Worm (Caenorhabditis elegans): Measurements from ENCODE around the gene perm-1.

Gene perm-1

ce11 chrII:7838661-7839060, 42.0 kb upstream of the perm-1 start:
- TF ChIP-seq nfya-1 (tag; optimal IDR thresholded peaks at IDR 0.05), result peak; percentile 12
- no peak for TF ChIP-seq pag-3 (tag; optimal IDR thresholded peaks at IDR 0.05; ENCODE audit: borderline replicate concordance)

- TF ChIP-seq elt-2 (tag; optimal IDR thresholded peaks at IDR 0.05), result no peak
- TF ChIP-seq nfya-1 (tag; optimal IDR thresholded peaks at IDR 0.05), result peak; percentile 45
- TF ChIP-seq unc-55 (GFP tag; optimal IDR thresholded peaks at IDR 0.05), result peak; percentile 42
- no peak for TF ChIP-seq ceh-30 (tag; optimal IDR thresholded peaks at IDR 0.05)
- peak; percentile 16 for TF ChIP-seq ceh-31 (tag; optimal IDR thresholded peaks at IDR 0.05)
- no peak for TF ChIP-seq hlh-13 (GFP tag; optimal IDR thresholded peaks at IDR 0.05)
- no peak for TF ChIP-seq ceh-45 (GFP tag; IDR thresholded peaks at IDR 0.05)
- TF ChIP-seq ceh-24 (tag; optimal IDR thresholded peaks at IDR 0.05), result no peak
Observed at ce11 chrII:7839703-7840102, 40.9 kb upstream of the perm-1 start.

- no peak for TF ChIP-seq C38D4.7 (GFP tag; optimal IDR thresholded peaks at IDR 0.05)
- no peak for TF ChIP-seq pha-4 (tag; optimal IDR thresholded peaks at IDR 0.05)
- TF ChIP-seq dmd-4 (tag; optimal IDR thresholded peaks at IDR 0.05; ENCODE audit: borderline replicate concordance), result no peak
- no peak for TF ChIP-seq ceh-19 (GFP tag; optimal IDR thresholded peaks at IDR 0.05)
- TF ChIP-seq T23F11.4 (GFP tag; optimal IDR thresholded peaks at IDR 0.05), result no peak
- no peak for TF ChIP-seq nfya-1 (tag; optimal IDR thresholded peaks at IDR 0.05)
- TF ChIP-seq ceh-22 (tag; optimal IDR thresholded peaks at IDR 0.05), result no peak
- TF ChIP-seq unc-42 (tag; optimal IDR thresholded peaks at IDR 0.05), result no peak
- TF ChIP-seq syd-9 (tag; optimal IDR thresholded peaks at IDR 0.05), result no peak
- TF ChIP-seq madf-2 (tag; optimal IDR thresholded peaks at IDR 0.05), result no peak
- TF ChIP-seq ceh-2 (tag; optimal IDR thresholded peaks at IDR 0.05), result no peak
- TF ChIP-seq che-1 (tag; optimal IDR thresholded peaks at IDR 0.05), result no peak
- no peak for TF ChIP-seq sdc-2 (tag; optimal IDR thresholded peaks at IDR 0.05)
- no peak for TF ChIP-seq hlh-6 (tag; optimal IDR thresholded peaks at IDR 0.05)
- no peak for TF ChIP-seq nhr-232 (tag; optimal IDR thresholded peaks at IDR 0.05)
- TF ChIP-seq pag-3 (tag; optimal IDR thresholded peaks at IDR 0.05; ENCODE audit: borderline replicate concordance), result no peak
- no peak for TF ChIP-seq odd-2 (tag; optimal IDR thresholded peaks at IDR 0.05)
- TF ChIP-seq F13H6.1 (tag; optimal IDR thresholded peaks at IDR 0.05), result no peak
- no peak for TF ChIP-seq unc-55 (GFP tag; optimal IDR thresholded peaks at IDR 0.05)
- no peak for TF ChIP-seq ceh-9 (tag; optimal IDR thresholded peaks at IDR 0.05)
Observed at ce11 chrII:7842053-7842452, 38.6 kb upstream of the perm-1 start, which contains the start of gene klp-3. TSS of gene klp-3 (plus strand) at chrII:7842353.

- TF ChIP-seq nhr-11 (tag; optimal IDR thresholded peaks at IDR 0.05) (no peak), ceh-24 (tag; optimal IDR thresholded peaks at IDR 0.05) (no peak)
Observed at ce11 chrII:7845571-7846236, 34.9 kb upstream of the perm-1 start, which contains the start of gene T09A5.4. TSS of gene T09A5.4 (plus strand) at chrII:7846186.

ce11 chrII:7849697-7850096, 30.9 kb upstream of the perm-1 start, which contains the start of gene acr-7:
TSS of gene acr-7 (minus strand) at chrII:7849797.
- TF ChIP-seq K02D7.2 (tag; optimal IDR thresholded peaks at IDR 0.05), result no peak
- TF ChIP-seq hlh-30 (tag; optimal IDR thresholded peaks at IDR 0.05; ENCODE audit: insufficient read depth), result no peak
- no peak for TF ChIP-seq ceh-45 (GFP tag; IDR thresholded peaks at IDR 0.05)
- no peak for TF ChIP-seq mec-3 (tag; optimal IDR thresholded peaks at IDR 0.05; ENCODE audit: borderline replicate concordance)
- TF ChIP-seq T23F11.4 (GFP tag; optimal IDR thresholded peaks at IDR 0.05), result no peak
- no peak for TF ChIP-seq unc-55 (GFP tag; optimal IDR thresholded peaks at IDR 0.05)
- TF ChIP-seq Y22D7AL.16 (tag; optimal IDR thresholded peaks at IDR 0.05), result no peak
- no peak for TF ChIP-seq ceh-18 (tag; optimal IDR thresholded peaks at IDR 0.05)
- no peak for TF ChIP-seq C38D4.7 (GFP tag; optimal IDR thresholded peaks at IDR 0.05)

Measured in whole organism, late embryonic.